Worm (Caenorhabditis elegans): ENCODE measurements around the gene R52.6.

ce11 chrII:2083726-2084179, 29.1 kb downstream of the R52.6 start, which contains the start of the genes T16A1.5 and fbxc-49:
- no peak for TF ChIP-seq tra-1 (GFP tag; IDR thresholded peaks at IDR 0.05)
- no peak for TF ChIP-seq R02D3.7 (tag; optimal IDR thresholded peaks at IDR 0.05)
- TF ChIP-seq mep-1 (tag; optimal IDR thresholded peaks at IDR 0.05): no peak
